Worm (Caenorhabditis elegans): ENCODE results near the gene rnp-7.

DNA sequence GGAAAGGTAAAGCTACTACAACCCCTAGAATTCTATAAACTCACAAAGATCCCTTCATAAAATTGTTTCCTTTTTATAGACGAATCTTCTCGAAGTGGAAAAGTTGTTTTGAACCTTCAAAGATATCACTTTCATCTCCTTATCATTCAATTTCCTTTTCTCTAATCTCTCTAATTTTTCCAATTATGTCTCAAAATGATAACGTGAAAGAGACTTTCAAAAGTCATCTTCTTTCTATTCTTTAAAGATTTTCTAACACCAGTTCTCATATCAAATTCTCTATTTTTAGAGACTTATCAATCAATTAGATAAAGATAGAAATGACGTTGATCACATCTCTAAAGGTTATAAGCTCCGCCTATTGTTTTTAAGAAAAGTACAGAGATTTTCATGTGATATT is 38.5 kb upstream of the rnp-7 start:
- TF ChIP-seq ama-1 (optimal IDR thresholded peaks at IDR 0.05) (no peak), mdl-1 (tag; optimal IDR thresholded peaks at IDR 0.05) (no peak), unc-130 (tag; optimal IDR thresholded peaks at IDR 0.05) (no peak), snpc-4 (tag; optimal IDR thresholded peaks at IDR 0.05) (no peak)
